Worm (Caenorhabditis elegans): ENCODE data around the gene gcy-32.

DNA sequence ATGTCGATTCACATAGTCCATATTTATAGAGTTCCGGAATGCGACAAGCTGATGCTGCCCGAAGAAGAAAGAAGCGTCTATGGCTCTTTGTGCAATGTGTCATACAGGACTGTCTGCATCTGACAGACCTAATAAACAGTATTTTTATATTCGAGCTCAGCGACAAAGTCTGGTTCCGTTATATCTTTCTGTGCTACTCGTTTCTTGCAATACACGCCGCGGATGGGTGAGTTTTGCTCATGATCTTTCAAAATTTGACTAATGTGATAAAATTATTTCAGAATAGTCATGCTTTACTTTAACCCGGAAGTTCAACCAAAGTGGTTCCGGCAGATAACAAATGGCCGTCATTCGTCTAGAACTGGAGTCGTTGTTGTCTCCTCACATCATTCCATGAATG is 51.6 kb downstream of the gcy-32 start:
- TF ChIP-seq tbx-2 (tag; optimal IDR thresholded peaks at IDR 0.05) (no peak), R02D3.7 (tag; optimal IDR thresholded peaks at IDR 0.05) (no peak)

Data from whole organism, L3 larva.